Worm (Caenorhabditis elegans) whole organism, early embryonic: ENCODE results near the gene top-3.

Experiments
- B0310.2 ChIP-seq: sonication (generic microtip); optimal IDR thresholded peaks from 2 replicates; lab custom pipeline; 2016; ENCODE audit warnings: mild to moderate bottlenecking, missing genetic modification characterization, missing compliant biosample characterization
- F13C5.2 ChIP-seq: sonication (generic microtip); optimal IDR thresholded peaks from 2 replicates; lab custom pipeline; 2017; ENCODE audit warnings: mild to moderate bottlenecking, missing genetic modification characterization, inconsistent platforms, missing compliant biosample characterization
- aly-1 ChIP-seq: sonication (generic microtip); optimal IDR thresholded peaks from 2 replicates; lab custom pipeline; 2016; ENCODE audit warnings: missing genetic modification characterization, missing compliant biosample characterization
- ama-1 ChIP-seq: fragments of 150-350 bp; optimal IDR thresholded peaks from 2 replicates; lab custom pipeline; 2014
- ets-7 ChIP-seq: sonication (generic microtip); optimal IDR thresholded peaks from 2 replicates; lab custom pipeline; 2016; ENCODE audit warnings: missing genotype, missing genetic modification characterization, missing compliant biosample characterization
- flt-1 ChIP-seq: fragments of 200-800 bp; sonication (Bioruptor generic); IDR thresholded peaks from 2 replicates; pipeline ENCODE4 v1.3.6; 2022; ENCODE audit warnings: missing genetic modification characterization, missing compliant biosample characterization
- hmg-4 ChIP-seq: fragments of 200-800 bp; sonication (Bioruptor generic); optimal IDR thresholded peaks from 2 replicates; lab custom pipeline; 2018; ENCODE audit warnings: mild to moderate bottlenecking, missing genetic modification characterization, missing compliant biosample characterization
- hnd-1 ChIP-seq: sonication (generic microtip); optimal IDR thresholded peaks from 2 replicates; lab custom pipeline; 2016; ENCODE audit warnings: missing genetic modification characterization, missing compliant biosample characterization
- pes-1 ChIP-seq: fragments of 200-800 bp; sonication (Bioruptor generic); IDR thresholded peaks from 2 replicates; pipeline ENCODE4 v1.3.6; 2022; ENCODE audit warnings: missing genetic modification reagents, missing genetic modification characterization, missing compliant biosample characterization
- scrt-1 ChIP-seq: fragments of 200-800 bp; sonication (Bioruptor generic); IDR thresholded peaks from 2 replicates; pipeline ENCODE4 v1.3.6; 2022; ENCODE audit warnings: missing genetic modification characterization, missing compliant biosample characterization
- tbx-11 ChIP-seq: fragments of 200-800 bp; sonication (Bioruptor generic); IDR thresholded peaks from 2 replicates; pipeline ENCODE4 v1.3.6; 2022; ENCODE audit warnings: missing genetic modification characterization, missing compliant biosample characterization
- tbx-37 ChIP-seq: fragments of 200-800 bp; sonication (Bioruptor generic); conservative IDR thresholded peaks from 2 replicates; pipeline ENCODE4 v1.3.6; 2022; ENCODE audit warnings: missing genetic modification reagents, missing genetic modification characterization, missing compliant biosample characterization
- tra-4 ChIP-seq: sonication (generic microtip); optimal IDR thresholded peaks from 2 replicates; lab custom pipeline; 2017; ENCODE audit warnings: missing genetic modification characterization, missing compliant biosample characterization

DNA sequence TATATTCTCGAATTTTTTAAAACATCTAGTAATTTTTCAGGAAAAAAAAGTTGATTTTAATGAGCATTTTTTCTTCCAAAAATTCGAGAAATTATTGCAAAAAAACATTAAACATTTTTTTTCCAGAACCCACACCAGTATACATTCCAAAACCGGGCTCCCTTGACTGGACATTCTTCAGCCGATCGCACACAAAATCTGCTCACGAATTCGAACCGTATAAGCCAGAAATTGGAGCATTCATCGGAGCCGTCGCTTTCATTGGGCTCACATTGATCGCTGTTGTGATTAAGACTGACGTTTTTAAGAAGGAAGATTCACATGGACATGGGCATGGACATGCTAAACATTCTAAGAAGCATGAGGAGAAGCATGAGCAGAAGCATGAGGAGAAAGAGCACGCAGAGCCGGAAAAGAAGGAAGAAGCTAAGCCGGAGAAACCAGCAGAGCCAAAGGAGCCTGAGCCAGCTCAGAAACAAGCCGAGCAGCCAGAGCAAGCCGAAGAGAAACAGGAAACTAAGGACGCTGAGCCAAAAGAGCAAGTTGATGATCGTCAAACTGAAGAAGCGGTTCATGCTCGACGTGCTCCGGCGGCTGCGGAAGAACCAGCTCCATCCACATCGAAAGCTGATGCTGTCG lies 31.8 kb upstream of the top-3 start:
- TF ChIP-seq ama-1 (lab: Kevin White, UChicago) (no peak), ets-7 (tag; lab: Kevin White, UChicago) (no peak), tra-4 (tag; lab: Kevin White, UChicago) (no peak), tbx-37 (GFP tag; lab: Robert Waterston, UW) (no peak), flt-1 (GFP tag; lab: Robert Waterston, UW) (no peak), pes-1 (GFP tag; lab: Robert Waterston, UW) (no peak), hnd-1 (tag; lab: Kevin White, UChicago) (no peak), tbx-11 (no peak), F13C5.2 (no peak), scrt-1 (GFP tag; lab: Robert Waterston, UW) (no peak), aly-1 (tag; lab: Kevin White, UChicago) (no peak), B0310.2 (no peak), hmg-4 (GFP tag; lab: Kevin White, UChicago) (no peak)
